Worm (Caenorhabditis elegans) whole organism, young adult: ENCODE measurements around the gene lgc-41.

ENCODE experiments used
- F49E8.2 ChIP-seq: sonication (generic microtip); optimal IDR thresholded peaks from 3 replicates; lab custom pipeline; 2017; ENCODE audit warnings: missing genetic modification characterization, mild to moderate bottlenecking, missing compliant biosample characterization, antibody characterized with exemption, moderate library complexity; ENCODE audit not compliant: insufficient read depth
- Y67H2A.10 ChIP-seq: fragments of 200-800 bp; sonication (Bioruptor generic); conservative IDR thresholded peaks from 2 replicates; pipeline ENCODE4 v1.3.6; 2022; ENCODE audit warnings: missing genetic modification reagents, missing genetic modification characterization, missing compliant biosample characterization
- aptf-2 ChIP-seq: fragments of 200-800 bp; sonication (Bioruptor generic); conservative IDR thresholded peaks from 2 replicates; pipeline ENCODE4 v1.3.6; 2022; ENCODE audit warnings: missing genetic modification reagents, missing genetic modification characterization, missing compliant biosample characterization
- chd-7 ChIP-seq: sonication (generic microtip); optimal IDR thresholded peaks from 2 replicates; lab custom pipeline; 2016; ENCODE audit warnings: mild to moderate bottlenecking, missing genetic modification characterization, moderate library complexity, missing compliant biosample characterization
- fkh-3 ChIP-seq: sonication (generic microtip); optimal IDR thresholded peaks from 2 replicates; lab custom pipeline; 2016; ENCODE audit warnings: mild to moderate bottlenecking, missing genetic modification characterization, missing compliant biosample characterization
- hmg-1.2 ChIP-seq: fragments of 200-800 bp; sonication (Bioruptor generic); IDR thresholded peaks from 2 replicates; pipeline ENCODE4 v1.3.6; 2022; ENCODE audit warnings: missing genetic modification reagents, missing genetic modification characterization, missing compliant biosample characterization
- lin-54 ChIP-seq: fragments of 200-800 bp; sonication (Bioruptor generic); optimal IDR thresholded peaks from 2 replicates; lab custom pipeline; 2018; ENCODE audit warnings: mild to moderate bottlenecking, missing genetic modification characterization, missing compliant biosample characterization
- nhr-27 ChIP-seq: fragments of 200-800 bp; sonication (Bioruptor generic); optimal IDR thresholded peaks from 2 replicates; lab custom pipeline; 2018; ENCODE audit warnings: mild to moderate bottlenecking, missing genetic modification characterization, moderate library complexity, missing compliant biosample characterization
- pha-4 ChIP-seq: fragments of 150-350 bp; sonication (generic microtip); optimal IDR thresholded peaks from 2 replicates; lab custom pipeline; 2014; ENCODE audit warnings: missing biosample characterization, missing genetic modification reagents, missing genetic modification characterization
- rec-8 ChIP-seq, 2 experiments: sonication (generic microtip); optimal IDR thresholded peaks; 2 replicates each; lab custom pipeline; 2016; ENCODE audit warnings: mild to moderate bottlenecking in 2 of 2, missing genetic modification characterization in 2 of 2, missing genetic modification reagents in 2 of 2, missing genotype in 2 of 2, missing biosample characterization in 1 of 2, missing compliant biosample characterization in 1 of 2, moderate library complexity in 1 of 2
- rpc-1 ChIP-seq, 2 experiments: fragments of 150-350 bp in 1 of 2; sonication (generic microtip) in 1 of 2; optimal IDR thresholded peaks; 2 replicates each; lab custom pipeline; 2014 to 2018; ENCODE audit warnings: missing biosample characterization in 1 of 2, missing genetic modification characterization in 1 of 2, missing genetic modification reagents in 1 of 2, missing genotype in 1 of 2
- tbp1 ChIP-seq: fragments of 200-800 bp; sonication (Bioruptor generic); optimal IDR thresholded peaks from 2 replicates; lab custom pipeline; 2018; ENCODE audit warnings: mild to moderate bottlenecking, missing genetic modification characterization, missing compliant biosample characterization
- ztf-6 ChIP-seq: fragments of 200-800 bp; sonication (Bioruptor generic); IDR thresholded peaks from 2 replicates; pipeline ENCODE4 v1.3.6; 2022; ENCODE audit warnings: missing genetic modification reagents, missing genetic modification characterization, missing compliant biosample characterization

DNA sequence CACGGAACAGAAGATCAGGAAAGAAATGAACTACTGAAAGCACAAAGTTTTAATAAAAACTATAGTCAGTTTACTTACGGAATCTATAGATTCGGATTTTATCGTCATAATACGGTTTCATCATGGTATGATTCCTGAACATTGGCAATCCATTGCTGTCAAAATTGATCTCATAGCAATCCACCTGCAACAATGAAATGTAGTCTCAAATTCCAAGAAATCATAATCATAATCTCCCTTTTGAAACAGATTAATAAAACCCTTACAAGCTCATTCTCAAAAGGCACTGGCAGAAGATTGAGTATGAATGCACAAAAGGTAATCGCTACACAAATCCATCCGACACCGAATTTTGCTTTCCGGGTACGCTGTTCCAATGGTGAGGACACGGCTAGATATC, 8.3 kb downstream of the lgc-41 start:
- TF ChIP-seq rpc-1 (optimal IDR thresholded peaks at IDR 0.05; lab: Kevin White, UChicago) (no peak), rpc-1 (tag; optimal IDR thresholded peaks at IDR 0.05; lab: Kevin White, UChicago) (no peak), ztf-6 (GFP tag; lab: Robert Waterston, UW) (no peak), rec-8 (tag; optimal IDR thresholded peaks at IDR 0.05; lab: Kevin White, UChicago) (no peak), pha-4 (tag; lab: Kevin White, UChicago) (no peak), F49E8.2 (no peak), chd-7 (tag; lab: Kevin White, UChicago) (no peak), nhr-27 (tag; lab: Kevin White, UChicago) (no peak), fkh-3 (tag; lab: Kevin White, UChicago) (no peak), aptf-2 (no peak), lin-54 (GFP tag; lab: Kevin White, UChicago) (no peak), hmg-1.2 (no peak), tbp1 (no peak), Y67H2A.10 (GFP tag; lab: Robert Waterston, UW) (no peak)
